Worm (Caenorhabditis elegans) whole organism, L4/young adult: Measurements from ENCODE around the gene cyp-34A2.

Experiments used
- W03F9.2 ChIP-seq: fragments of 150-350 bp; optimal IDR thresholded peaks from 2 replicates; lab custom pipeline; 2014; ENCODE audit warnings: missing biosample characterization, missing genetic modification characterization
- him-1 ChIP-seq: sonication (generic microtip); optimal IDR thresholded peaks from 2 replicates; lab custom pipeline; 2016; ENCODE audit warnings: missing genotype, missing genetic modification reagents, missing genetic modification characterization, missing compliant biosample characterization

- TF ChIP-seq W03F9.2 (tag; lab: Kevin White, UChicago) (no peak), him-1 (tag; lab: Kevin White, UChicago) (no peak)
Measured at ce11 chrV:15253529-15253928, 37.4 kb downstream of the cyp-34A2 start, which contains the start of gene srbc-75.
